Worm (Caenorhabditis elegans): ENCODE measurements around the gene cpf-2.

cpf-2 gene

DNA sequence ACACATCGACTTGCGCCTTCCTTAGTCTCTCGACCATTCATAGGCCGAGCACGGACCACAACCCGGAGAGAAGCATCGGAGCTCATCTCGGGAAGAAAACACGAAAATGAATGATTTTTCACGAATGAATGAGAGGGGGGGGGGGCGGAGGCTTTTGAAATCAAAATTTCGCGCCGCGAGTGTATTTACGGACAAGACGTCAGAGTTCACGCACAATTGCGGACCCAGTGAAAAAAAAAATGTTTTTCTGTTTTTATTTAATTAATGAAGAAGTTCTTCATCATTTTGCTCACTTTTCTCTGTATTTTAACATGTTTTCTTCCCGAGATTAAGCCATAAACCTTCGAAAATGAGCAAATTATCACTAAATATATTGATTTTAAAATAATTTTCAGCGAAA lies 38.4 kb upstream of the cpf-2 start, which contains the start of the genes klp-19 and slc-36.1 (continued):
- TF ChIP-seq rec-8 (tag; optimal IDR thresholded peaks at IDR 0.05), result no peak
- TF ChIP-seq unc-130 (GFP tag; optimal IDR thresholded peaks at IDR 0.05), result no peak
- no peak for TF ChIP-seq hlh-26 (GFP tag; conservative IDR thresholded peaks at IDR 0.05)
- TF ChIP-seq Y56A3A.18 (GFP tag; IDR thresholded peaks at IDR 0.05), result no peak
- TF ChIP-seq him-1 (tag; optimal IDR thresholded peaks at IDR 0.05), result no peak
- TF ChIP-seq aptf-3 (GFP tag; IDR thresholded peaks at IDR 0.05), result no peak
- TF ChIP-seq lag-1 (GFP tag; IDR thresholded peaks at IDR 0.05), result no peak
- no peak for TF ChIP-seq B0019.2 (GFP tag; conservative IDR thresholded peaks at IDR 0.05)
- no peak for TF ChIP-seq ZK185.1 (tag; optimal IDR thresholded peaks at IDR 0.05; ENCODE audit: poor library complexity, severe bottlenecking)
- no peak for TF ChIP-seq F57A8.1 (GFP tag; optimal IDR thresholded peaks at IDR 0.05)

DNA sequence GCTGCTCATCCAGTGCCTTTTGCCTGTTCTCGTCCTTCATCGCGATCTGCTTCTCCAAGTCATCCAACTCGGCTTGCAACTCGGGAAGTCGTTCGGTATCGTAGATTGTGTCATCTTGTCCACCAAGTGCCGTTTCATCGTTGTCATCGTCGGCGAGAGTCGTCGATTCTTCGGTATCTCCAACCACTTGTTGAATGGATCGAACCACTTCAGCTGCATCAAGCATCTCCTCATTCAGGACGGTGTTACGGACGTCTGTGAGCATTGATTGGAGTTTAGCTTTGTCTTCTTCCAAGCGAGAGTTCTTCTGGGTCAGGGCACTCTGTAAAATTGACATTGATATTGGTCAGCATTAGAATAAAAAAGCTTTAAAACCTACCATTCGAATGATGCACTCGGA lies 36.9 kb upstream of the cpf-2 start:
- peak; percentile 35; the same call in 1 of the 2 replicates for TF ChIP-seq lin-26 (GFP tag; IDR thresholded peaks at IDR 0.05)
- TF ChIP-seq hsf-1 (GFP tag; IDR thresholded peaks at IDR 0.05), result no peak
- TF ChIP-seq madf-10 (tag; optimal IDR thresholded peaks at IDR 0.05), result no peak
- no peak for TF ChIP-seq ceh-100 (GFP tag; IDR thresholded peaks at IDR 0.05)
- TF ChIP-seq madf-3 (GFP tag; IDR thresholded peaks at IDR 0.05), result no peak
- no peak for TF ChIP-seq B0261.1 (tag; optimal IDR thresholded peaks at IDR 0.05)
- no peak for TF ChIP-seq cebp-1 (GFP tag; IDR thresholded peaks at IDR 0.05)
- TF ChIP-seq cebp-1 (tag; optimal IDR thresholded peaks at IDR 0.05), result no peak

DNA sequence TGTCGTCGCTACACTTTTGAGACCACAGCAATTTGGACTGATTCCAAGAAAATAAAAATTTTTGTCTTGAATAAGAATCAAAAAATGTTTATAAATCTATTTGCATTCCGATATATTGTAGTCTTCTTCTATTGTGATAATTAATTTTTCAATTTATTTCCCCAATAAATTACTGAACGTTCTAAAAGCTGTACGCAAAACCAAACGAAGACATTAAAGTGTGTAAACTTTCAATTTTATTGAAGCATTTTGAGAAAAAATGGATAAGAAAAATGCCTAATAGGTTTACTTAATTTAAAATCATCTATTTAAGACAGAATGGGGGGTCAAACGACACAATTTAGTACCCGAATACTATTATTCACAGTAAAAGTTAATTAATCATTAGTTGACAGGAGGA lies 33.9 kb upstream of the cpf-2 start:
- no peak for TF ChIP-seq F52B5.7 (tag; optimal IDR thresholded peaks at IDR 0.05)
- TF ChIP-seq nhr-179 (tag; optimal IDR thresholded peaks at IDR 0.05), result no peak
- no peak for TF ChIP-seq T07F8.4 (tag; optimal IDR thresholded peaks at IDR 0.05)
- no peak for TF ChIP-seq attf-3 (GFP tag; conservative IDR thresholded peaks at IDR 0.05)
- no peak for TF ChIP-seq hmg-20 (GFP tag; IDR thresholded peaks at IDR 0.05)
- TF ChIP-seq lin-40 (tag; optimal IDR thresholded peaks at IDR 0.05), result no peak
- peak; percentile 10 for TF ChIP-seq lin-54 (GFP tag; optimal IDR thresholded peaks at IDR 0.05)
- no peak for TF ChIP-seq Y53F4B.3 (GFP tag; IDR thresholded peaks at IDR 0.05)
- no peak for TF ChIP-seq madf-10 (tag; optimal IDR thresholded peaks at IDR 0.05)
- TF ChIP-seq lsy-27 (tag; optimal IDR thresholded peaks at IDR 0.05; ENCODE audit: borderline replicate concordance, insufficient read depth), result no peak
- no peak for TF ChIP-seq attf-5 (GFP tag; optimal IDR thresholded peaks at IDR 0.05)
- TF ChIP-seq tlf-1 (GFP tag; optimal IDR thresholded peaks at IDR 0.05), result peak; percentile 49
- TF ChIP-seq efl-1 (GFP tag; optimal IDR thresholded peaks at IDR 0.05), result peak; percentile 7
- no peak for TF ChIP-seq mxl-1 (tag; optimal IDR thresholded peaks at IDR 0.05)
- TF ChIP-seq die-1 (tag; optimal IDR thresholded peaks at IDR 0.05), result no peak
- peak; percentile 6 for TF ChIP-seq tbp1 (GFP tag; optimal IDR thresholded peaks at IDR 0.05)
- peak; percentile 75; the same call in 1 of the 2 replicates for TF ChIP-seq Y79H2A.3 (GFP tag; conservative IDR thresholded peaks at IDR 0.05)
- TF ChIP-seq dpff-1 (tag; optimal IDR thresholded peaks at IDR 0.05), result no peak
- TF ChIP-seq snpc-4 (GFP tag; optimal IDR thresholded peaks at IDR 0.05), result no peak
- no peak for TF ChIP-seq snpc-4 (tag; optimal IDR thresholded peaks at IDR 0.05)
- TF ChIP-seq athp-1 (tag; optimal IDR thresholded peaks at IDR 0.05), result no peak
- TF ChIP-seq Y53G8AR.9 (GFP tag; conservative IDR thresholded peaks at IDR 0.05), result peak; percentile 67
- TF ChIP-seq egrh-3 (GFP tag; IDR thresholded peaks at IDR 0.05), result no peak
- no peak for TF ChIP-seq hlh-12 (tag; optimal IDR thresholded peaks at IDR 0.05)
- TF ChIP-seq hmg-1.2 (GFP tag; IDR thresholded peaks at IDR 0.05), result 0 out of 2 replicates have a peak, but pooled peaks have one; percentile 4
- TF ChIP-seq unc-62 (GFP tag; optimal IDR thresholded peaks at IDR 0.05), result no peak
- no peak for TF ChIP-seq F22D6.2 (tag; optimal IDR thresholded peaks at IDR 0.05)
- TF ChIP-seq lsl-1 (GFP tag; optimal IDR thresholded peaks at IDR 0.05), result peak; percentile 2
- no peak for TF ChIP-seq lir-1 (GFP tag; conservative IDR thresholded peaks at IDR 0.05)
- TF ChIP-seq ets-4 (GFP tag; optimal IDR thresholded peaks at IDR 0.05), result no peak
- no peak for TF ChIP-seq Y67H2A.10 (GFP tag; conservative IDR thresholded peaks at IDR 0.05)

All from whole organism, young adult.